Worm (Caenorhabditis elegans): Measurements from ENCODE around the gene srw-130.

DNA sequence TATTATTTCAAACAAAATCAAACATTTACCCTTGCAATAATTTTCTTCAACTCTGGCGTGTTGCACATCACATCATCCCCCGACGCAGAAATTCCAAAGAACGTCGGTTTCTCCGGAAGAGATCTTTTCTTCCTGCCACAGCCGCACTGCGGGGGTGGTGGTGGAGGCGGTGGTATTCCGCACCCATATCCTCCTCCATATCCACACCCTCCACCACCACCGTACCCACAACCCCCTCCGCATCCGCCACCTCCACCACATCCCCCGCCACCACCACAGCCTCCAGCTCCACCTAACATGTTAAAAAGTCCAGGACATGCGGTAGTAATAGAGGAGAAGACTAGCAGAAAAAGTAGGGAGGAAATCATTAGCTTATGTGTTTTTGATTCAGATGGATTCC lies 6.2 kb upstream of the srw-130 start, which contains the start of gene grl-29:
- no peak for TF ChIP-seq tab-1 (GFP tag; IDR thresholded peaks at IDR 0.05)
- no peak for TF ChIP-seq flt-1 (GFP tag; IDR thresholded peaks at IDR 0.05)
- no peak for TF ChIP-seq ref-1 (GFP tag; conservative IDR thresholded peaks at IDR 0.05)
- TF ChIP-seq med-1 (GFP tag; optimal IDR thresholded peaks at IDR 0.05; ENCODE audit: insufficient read depth): no peak

All from whole organism, midembryonic.